Worm (Caenorhabditis elegans) whole organism, L2 larva: ENCODE measurements around the gene F55A11.4.

Source experiments
- lin-39 ChIP-seq: fragments of 150-350 bp; optimal IDR thresholded peaks from 2 replicates; lab custom pipeline; 2014; ENCODE audit warnings: missing biosample characterization, missing genetic modification reagents, missing genetic modification characterization
- nhr-6 ChIP-seq: fragments of 150-350 bp; optimal IDR thresholded peaks from 2 replicates; lab custom pipeline; 2014; ENCODE audit warnings: missing biosample characterization, missing genetic modification characterization
- unc-55 ChIP-seq: fragments of 150-350 bp; sonication (generic microtip); optimal IDR thresholded peaks from 3 replicates; lab custom pipeline; 2014; ENCODE audit warnings: missing biosample characterization, missing genetic modification reagents, missing genetic modification characterization

DNA sequence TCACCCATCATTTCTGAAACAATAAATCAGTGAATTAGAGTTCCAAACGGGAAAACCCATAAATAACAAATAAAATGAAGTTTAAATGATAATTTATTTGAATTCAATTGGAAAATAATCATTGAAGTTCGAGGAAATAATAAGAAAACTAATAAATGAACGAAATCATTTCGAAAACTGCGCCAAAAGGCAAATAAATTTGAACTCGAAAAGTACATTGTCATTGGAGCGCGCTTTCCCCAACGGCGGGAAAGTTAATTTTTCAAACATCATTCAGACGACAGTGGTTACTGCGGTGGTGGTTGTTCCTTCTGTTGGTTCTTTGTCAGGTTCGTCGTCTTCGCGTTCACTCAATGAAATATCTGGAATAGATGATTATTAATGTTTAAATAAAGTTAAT is 36.8 kb upstream of the F55A11.4 start, which contains the start of gene npp-22:
- no peak for TF ChIP-seq lin-39 (tag; lab: Kevin White, UChicago)
- no peak for TF ChIP-seq nhr-6 (tag; lab: Kevin White, UChicago)
- no peak for TF ChIP-seq unc-55 (GFP tag; lab: Kevin White, UChicago)
